Worm (Caenorhabditis elegans) whole organism, L4/young adult: ENCODE measurements around the gene D1022.4.
"Not testable (repeated sequence)": the region's sequence is repeated elsewhere in the genome, so short reads cannot be mapped to it uniquely, and the experiment has no call there.

Experiments
- W03F9.2 ChIP-seq: fragments of 150-350 bp; optimal IDR thresholded peaks from 2 replicates; lab custom pipeline; 2014; ENCODE audit warnings: missing biosample characterization, missing genetic modification characterization
- dao-5 ChIP-seq: sonication (generic microtip); optimal IDR thresholded peaks from 2 replicates; lab custom pipeline; 2016; ENCODE audit warnings: missing genotype, missing genetic modification characterization, moderate library complexity, missing compliant biosample characterization
- him-1 ChIP-seq: sonication (generic microtip); optimal IDR thresholded peaks from 2 replicates; lab custom pipeline; 2016; ENCODE audit warnings: missing genotype, missing genetic modification reagents, missing genetic modification characterization, missing compliant biosample characterization

The D1022.4 gene

DNA sequence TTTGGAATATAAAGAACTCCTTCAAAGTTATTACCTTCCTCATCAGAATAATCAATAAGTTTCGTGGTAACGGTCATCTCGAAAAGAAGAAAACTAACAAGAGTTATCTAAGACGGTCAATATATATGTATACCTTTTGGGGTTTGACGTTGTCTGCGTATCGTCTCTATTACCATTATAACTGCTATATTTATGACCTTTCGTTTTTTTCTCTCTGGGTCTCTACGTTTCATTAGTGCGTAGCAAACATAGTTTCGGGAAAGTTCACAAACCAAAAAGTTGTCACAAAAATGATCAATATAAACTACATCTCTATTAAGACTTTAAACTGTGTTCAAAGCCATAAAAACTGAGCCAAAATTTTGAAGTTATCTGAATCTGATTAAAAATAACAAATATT lies at the start of gene D1022.4:
Gene D1022.4, minus strand, starts transcription at position 83 of the 400 bp plus-strand sequence.
- TF ChIP-seq W03F9.2 (no peak), him-1 (tag; lab: Kevin White, UChicago) (no peak), dao-5 (no peak)

DNA sequence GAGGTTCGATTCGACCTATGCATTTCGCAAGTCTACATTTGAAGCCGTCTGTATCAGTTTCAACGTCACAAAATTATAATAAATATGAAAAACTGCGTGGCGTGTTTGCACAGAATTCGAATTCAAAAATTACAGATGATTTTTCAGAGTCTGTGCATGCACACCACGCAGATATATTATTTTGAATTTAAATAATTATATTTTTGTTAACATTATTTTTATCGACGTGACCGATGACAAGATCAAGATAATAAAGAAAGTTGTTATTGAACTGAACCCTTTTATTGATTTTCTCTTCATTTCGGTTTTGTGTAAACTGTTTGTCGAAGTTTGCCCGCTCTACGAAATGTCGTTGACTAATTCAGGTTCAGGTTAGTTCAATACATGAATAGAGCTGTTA lies 47.9 kb upstream of the D1022.4 start, which contains the start of gene C28F5.1:
Gene C28F5.1, plus strand, starts transcription at position 301 of the 400 bp plus-strand sequence.
- TF ChIP-seq him-1 (tag; lab: Kevin White, UChicago) = no peak
- TF ChIP-seq dao-5 = no peak
- no peak for TF ChIP-seq W03F9.2

DNA sequence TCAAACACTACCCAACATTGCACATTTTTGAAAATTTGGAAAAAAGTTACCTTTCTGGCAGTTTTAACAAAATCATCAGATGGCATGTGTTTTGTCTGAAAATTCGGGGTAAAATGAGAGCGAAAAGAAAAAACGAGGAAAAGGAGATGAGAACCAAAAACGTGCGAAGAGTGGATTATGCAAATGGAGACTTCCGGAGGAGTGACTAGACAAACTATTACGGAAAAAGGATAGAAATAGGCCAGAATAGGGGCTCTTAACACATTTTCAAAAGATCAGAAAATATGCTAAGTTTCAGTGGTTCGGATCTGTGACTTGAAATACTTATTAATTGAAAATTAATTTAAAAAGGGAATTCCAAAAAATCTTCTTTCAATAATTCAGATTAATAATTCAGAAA lies 42.3 kb upstream of the D1022.4 start, which contains the start of gene srab-14:
Gene srab-14, minus strand, starts transcription at position 101 of the 400 bp plus-strand sequence.
- TF ChIP-seq W03F9.2 (no peak), him-1 (tag; lab: Kevin White, UChicago) (no peak), dao-5 (no peak)

- TF ChIP-seq him-1 (tag; lab: Kevin White, UChicago) (no peak), dao-5 (no peak), W03F9.2 (no peak)
Measured at ce11 chrII:7496070-7496469, 39.0 kb upstream of the D1022.4 start, which contains the start of gene spi-1. TSS of gene spi-1 (plus strand) at chrII:7496247.

DNA sequence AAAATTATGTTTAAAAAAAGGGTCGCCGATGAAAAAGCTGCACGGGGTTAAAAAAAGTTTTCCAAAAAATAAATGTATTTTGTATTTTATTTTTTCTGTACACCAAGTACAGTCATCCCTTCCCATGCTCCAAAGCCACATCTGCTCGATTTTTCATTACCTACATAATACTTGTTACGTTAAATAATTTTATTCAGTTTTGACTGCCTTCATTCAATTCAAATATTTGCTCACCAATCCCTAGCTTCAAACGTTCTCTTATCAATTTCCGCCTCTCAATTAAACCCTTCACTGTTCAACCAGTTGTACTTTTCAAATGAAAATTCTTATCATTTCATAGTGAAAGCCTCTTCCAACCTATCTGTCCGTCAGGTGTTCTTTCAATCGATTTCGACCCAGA lies 37.1 kb upstream of the D1022.4 start, which contains the start of gene R10H1.1:
Gene R10H1.1, plus strand, starts transcription at position 301 of the 400 bp plus-strand sequence.
- TF ChIP-seq dao-5 (no peak), W03F9.2 (no peak), him-1 (tag; lab: Kevin White, UChicago) (no peak)

- TF ChIP-seq dao-5 (no peak), him-1 (tag; lab: Kevin White, UChicago) (no peak), W03F9.2 (no peak)
Measured at ce11 chrII:7493599-7493998, 36.5 kb upstream of the D1022.4 start, which contains the start of gene nas-23. TSS of gene nas-23 (minus strand) at chrII:7493699.

ce11 chrII:7489605-7490004 lies 32.5 kb upstream of the D1022.4 start, which contains the start of gene D1022.9:
TSS of gene D1022.9 (minus strand) at chrII:7489705.
- no peak for TF ChIP-seq him-1 (tag; lab: Kevin White, UChicago)
- no peak for TF ChIP-seq W03F9.2
- no peak for TF ChIP-seq dao-5

DNA sequence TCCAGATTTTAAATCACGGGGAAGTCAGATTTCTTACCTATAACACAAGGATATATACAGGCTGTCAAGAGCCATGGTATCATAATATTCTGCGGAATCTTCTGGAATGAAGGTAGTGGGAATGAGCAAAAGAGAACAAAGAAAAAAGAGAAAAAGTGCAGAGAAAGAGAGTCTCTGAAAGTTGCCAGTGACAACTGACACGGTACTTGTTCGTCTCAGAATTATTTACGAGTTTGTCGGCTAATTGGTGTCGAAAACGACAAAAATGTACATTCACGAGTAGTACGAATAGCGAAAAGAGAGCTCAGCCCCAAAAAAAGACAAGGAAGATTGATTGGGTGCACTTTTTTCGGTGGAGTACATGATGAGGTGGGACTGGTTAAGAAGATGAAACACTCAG lies 25.9 kb upstream of the D1022.4 start, which contains the start of gene cah-2:
Gene cah-2, minus strand, starts transcription at position 101 of the 400 bp plus-strand sequence.
- no peak for TF ChIP-seq him-1 (tag; lab: Kevin White, UChicago)
- TF ChIP-seq W03F9.2 = no peak
- TF ChIP-seq dao-5 = no peak

DNA sequence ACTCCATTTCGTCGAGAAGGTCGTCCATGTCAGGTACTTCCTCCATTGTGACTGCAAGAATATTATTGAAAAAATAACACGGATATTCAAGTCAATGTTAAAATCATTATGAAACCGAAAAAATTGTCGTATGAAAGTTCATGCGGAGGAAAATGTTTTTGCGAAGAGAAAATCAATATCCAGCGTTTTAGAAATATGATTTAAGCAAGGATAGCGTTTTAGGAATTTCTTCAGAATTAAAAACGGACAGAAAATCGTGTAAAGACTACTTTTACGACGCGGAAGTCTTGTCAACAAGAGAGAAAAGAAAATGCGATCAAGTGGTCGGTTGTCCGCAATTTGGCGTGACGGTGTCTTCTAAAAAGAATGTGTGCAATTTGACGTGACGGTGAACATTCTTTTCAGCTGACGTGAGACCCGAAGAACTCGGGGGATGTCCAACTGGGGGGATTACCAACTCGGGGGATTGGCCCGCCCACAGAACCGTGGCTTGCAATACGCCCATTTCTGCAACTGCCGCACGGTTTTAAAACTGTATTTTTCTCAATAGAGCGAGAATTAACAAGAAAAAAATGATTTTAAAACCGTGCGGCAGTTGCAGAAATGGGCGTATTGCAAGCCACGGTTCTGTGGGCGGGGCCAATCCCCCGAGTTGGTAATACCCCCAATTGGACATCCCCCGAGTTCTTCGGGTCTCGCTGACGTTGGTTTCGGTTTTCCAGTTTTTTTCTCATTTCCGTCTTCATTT lies 21.6 kb upstream of the D1022.4 start, which contains the start of the genes aka-1 and ubc-6:
Gene aka-1, minus strand, starts transcription at position 51 of the 748 bp plus-strand sequence.
Gene ubc-6, plus strand, starts transcription at position 701 of the 748 bp plus-strand sequence.
- TF ChIP-seq dao-5 (peak; percentile 7), him-1 (tag; lab: Kevin White, UChicago) (peak; percentile 78), W03F9.2 (peak; percentile 71)

DNA sequence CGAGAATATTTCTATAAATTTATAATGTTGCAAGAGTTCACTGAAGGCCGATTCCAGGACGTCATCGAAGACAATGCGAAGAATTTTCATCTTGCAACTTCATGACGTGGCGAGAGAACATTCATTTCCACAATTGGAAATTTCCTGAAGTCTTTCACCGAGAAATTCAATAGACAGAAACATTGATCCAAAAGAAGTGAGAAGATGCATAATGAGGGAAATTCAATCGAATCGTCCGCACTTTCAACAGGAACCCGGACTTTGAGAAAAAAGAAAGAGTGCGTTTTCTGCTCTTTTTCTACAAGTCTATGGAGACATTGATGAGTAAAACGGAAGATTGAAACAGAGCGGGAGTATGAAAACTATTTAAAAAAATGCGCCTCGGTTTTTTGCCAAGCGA lies 12.2 kb upstream of the D1022.4 start:
- TF ChIP-seq him-1 (tag; lab: Kevin White, UChicago) (no peak), dao-5 (no peak), W03F9.2 (no peak)

ce11 chrII:7465519-7465918 lies 8.4 kb upstream of the D1022.4 start, which contains the start of gene sro-1:
TSS of gene sro-1 (minus strand) at chrII:7465619.
- TF ChIP-seq W03F9.2 (no peak), dao-5 (no peak), him-1 (tag; lab: Kevin White, UChicago) (no peak)

ce11 chrII:7459205-7459604 lies 2.1 kb upstream of the D1022.4 start, which contains the start of gene D1022.2:
TSS of gene D1022.2 (plus strand) at chrII:7459505.
- TF ChIP-seq him-1 (tag; lab: Kevin White, UChicago) (no peak), dao-5 (no peak), W03F9.2 (no peak)

- no peak for TF ChIP-seq W03F9.2
- TF ChIP-seq him-1 (tag; lab: Kevin White, UChicago) = no peak
Measured at ce11 chrII:7458706-7459105, 1.6 kb upstream of the D1022.4 start, which contains the start of gene D1022.5. TSS of gene D1022.5 (minus strand) at chrII:7458806.

DNA sequence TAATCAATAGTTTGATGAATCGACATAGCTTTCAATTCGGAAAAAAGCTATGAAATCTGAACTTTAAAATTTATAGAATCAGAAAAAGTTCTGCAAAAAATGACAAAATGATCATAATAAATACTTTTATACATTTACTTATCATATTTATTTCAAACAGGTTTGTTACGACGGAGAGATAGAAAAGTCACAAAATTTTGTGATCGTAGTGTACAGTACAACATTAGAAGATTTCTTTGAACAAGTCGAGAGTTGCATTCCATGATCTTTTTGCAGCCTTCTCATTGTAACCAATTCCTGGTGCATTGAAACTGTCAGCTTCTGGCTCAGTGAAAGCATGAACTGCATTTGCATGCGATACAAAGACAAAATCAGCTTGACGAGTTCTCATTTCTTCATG lies 908 bp downstream of the D1022.4 start, which contains the start of gene D1022.3:
Gene D1022.3, minus strand, starts transcription at position 101 of the 400 bp plus-strand sequence.
- TF ChIP-seq dao-5 (no peak), him-1 (tag; lab: Kevin White, UChicago) (no peak), W03F9.2 (no peak)

- not testable (repeated sequence) for TF ChIP-seq him-1 (tag; lab: Kevin White, UChicago); W03F9.2; dao-5
Measured at ce11 chrII:7434958-7435357, 22.1 kb downstream of the D1022.4 start, which contains the start of gene K02A2.1. TSS of gene K02A2.1 (plus strand) at chrII:7435258.
